Fruit fly (Drosophila melanogaster): Measurements from ENCODE around the gene CG6067.

dm6 chrX:5980883-5981282, 25.5 kb downstream of the CG6067 start:
- no peak for TF ChIP-seq pan (optimal IDR thresholded peaks at IDR 0.05)
- TF ChIP-seq EcR (GFP tag; optimal IDR thresholded peaks at IDR 0.05) = no peak
- no peak for TF ChIP-seq usp (GFP tag; optimal IDR thresholded peaks at IDR 0.05)
- TF ChIP-seq CG8478 (optimal IDR thresholded peaks at IDR 0.05) = no peak
- no peak for TF ChIP-seq psq (optimal IDR thresholded peaks at IDR 0.05)
